Worm (Caenorhabditis elegans) whole organism, young adult: ENCODE data around the gene F34D10.9.

Experiments used
- K11D2.4 ChIP-seq: fragments of 200-800 bp; sonication (Bioruptor generic); IDR thresholded peaks from 2 replicates; pipeline ENCODE4 v1.3.6; 2022; ENCODE audit warnings: missing genetic modification reagents, missing genetic modification characterization, missing compliant biosample characterization
- attf-3 ChIP-seq: fragments of 200-800 bp; sonication (Bioruptor generic); conservative IDR thresholded peaks from 2 replicates; pipeline ENCODE4 v1.3.6; 2022; ENCODE audit warnings: missing genetic modification reagents, missing genetic modification characterization, missing compliant biosample characterization
- lir-1 ChIP-seq: fragments of 200-800 bp; sonication (Bioruptor generic); conservative IDR thresholded peaks from 2 replicates; pipeline ENCODE4 v1.3.6; 2022; ENCODE audit warnings: missing genetic modification reagents, missing genetic modification characterization, missing compliant biosample characterization
- madf-3 ChIP-seq: fragments of 200-800 bp; sonication (Bioruptor generic); IDR thresholded peaks from 2 replicates; pipeline ENCODE4 v1.3.6; 2022; ENCODE audit warnings: missing genetic modification reagents, missing genetic modification characterization, missing compliant biosample characterization

ce11 chrIII:3719564-3719963, 9.9 kb downstream of the F34D10.9 start, which contains the start of gene C14B1.8:
- TF ChIP-seq madf-3 (GFP tag; lab: Robert Waterston, UW) (no peak), K11D2.4 (GFP tag; lab: Robert Waterston, UW) (no peak), attf-3 (GFP tag; lab: Robert Waterston, UW) (no peak), lir-1 (no peak)
